Worm (Caenorhabditis elegans): ENCODE results near the gene nhr-272.

ce11 chrX:12700456-12700855 is 4.2 kb downstream of the nhr-272 start, which contains the start of gene nhr-26:
- TF ChIP-seq nhr-84 (tag; optimal IDR thresholded peaks at IDR 0.05) (no peak), sup-37 (GFP tag; optimal IDR thresholded peaks at IDR 0.05) (no peak), hlh-4 (tag; optimal IDR thresholded peaks at IDR 0.05) (no peak), ceh-82 (tag; optimal IDR thresholded peaks at IDR 0.05) (no peak), nhr-28 (tag; optimal IDR thresholded peaks at IDR 0.05) (no peak), irx-1 (tag; optimal IDR thresholded peaks at IDR 0.05) (no peak), lin-13 (GFP tag; optimal IDR thresholded peaks at IDR 0.05) (no peak), aly-2 (tag; optimal IDR thresholded peaks at IDR 0.05) (no peak), blmp-1 (tag; optimal IDR thresholded peaks at IDR 0.05) (no peak), nhr-77 (tag; optimal IDR thresholded peaks at IDR 0.05) (no peak)
